Worm (Caenorhabditis elegans) whole organism, mixed stage, embryonic: Measurements from ENCODE around the gene rsp-4.

ENCODE experiments used
- ces-1 ChIP-seq: fragments of 150-350 bp; optimal IDR thresholded peaks from 2 replicates; lab custom pipeline; 2014; ENCODE audit warnings: missing biosample characterization, missing genetic modification reagents, missing genetic modification characterization
- elt-3 ChIP-seq: fragments of 150-350 bp; optimal IDR thresholded peaks from 2 replicates; lab custom pipeline; 2014; ENCODE audit warnings: missing biosample characterization, missing genetic modification characterization
- mab-5 ChIP-seq: fragments of 150-350 bp; optimal IDR thresholded peaks from 2 replicates; lab custom pipeline; 2014; ENCODE audit warnings: missing biosample characterization, missing genetic modification characterization
- mep-1 ChIP-seq: fragments of 150-350 bp; optimal IDR thresholded peaks from 2 replicates; lab custom pipeline; 2017; ENCODE audit warnings: missing biosample characterization, missing genetic modification reagents, missing genetic modification characterization, inconsistent platforms
- nhr-237 ChIP-seq: fragments of 150-350 bp; optimal IDR thresholded peaks from 2 replicates; lab custom pipeline; 2014; ENCODE audit warnings: missing biosample characterization, missing genetic modification characterization
- pha-4 ChIP-seq: fragments of 150-350 bp; optimal IDR thresholded peaks from 2 replicates; lab custom pipeline; 2018; ENCODE audit warnings: missing biosample characterization, missing genetic modification reagents, missing genetic modification characterization
- sptf-1 ChIP-seq: sonication (generic microtip); optimal IDR thresholded peaks from 2 replicates; lab custom pipeline; 2017; ENCODE audit warnings: mild to moderate bottlenecking, missing genetic modification characterization, moderate library complexity, missing compliant biosample characterization
- unc-62 ChIP-seq: fragments of 150-350 bp; optimal IDR thresholded peaks from 2 replicates; lab custom pipeline; 2014; ENCODE audit warnings: missing biosample characterization, missing genetic modification reagents, missing genetic modification characterization
- ztf-11 ChIP-seq: fragments of 150-350 bp; optimal IDR thresholded peaks from 2 replicates; lab custom pipeline; 2014; ENCODE audit warnings: missing biosample characterization, missing genetic modification characterization

ce11 chrII:5389831-5390323 is 1.2 kb upstream of the rsp-4 start, which contains the start of gene ndx-6:
- TF ChIP-seq sptf-1 = peak; percentile 71
- TF ChIP-seq unc-62 (GFP tag; lab: Kevin White, UChicago) = peak; percentile 7
- TF ChIP-seq elt-3 (tag; lab: Kevin White, UChicago) = no peak
- TF ChIP-seq nhr-237 = peak; percentile 74
- peak; percentile 82 for TF ChIP-seq pha-4 (tag; lab: Kevin White, UChicago)
- peak; percentile 34 for TF ChIP-seq ces-1 (GFP tag; lab: Kevin White, UChicago)
- no peak for TF ChIP-seq mab-5 (tag; lab: Kevin White, UChicago)
- TF ChIP-seq mep-1 = peak; percentile 92
- no peak for TF ChIP-seq ztf-11 (tag; lab: Kevin White, UChicago)
